Fruit fly (Drosophila melanogaster) whole organism, wandering third instar larva: ENCODE measurements around the gene mRpL2.

Experiments
- CG9705 ChIP-seq: fragments of 200-800 bp; sonication (Bioruptor generic); optimal IDR thresholded peaks from 2 replicates; lab custom pipeline; 2018; ENCODE audit warnings: missing biosample characterization, mild to moderate bottlenecking, missing genetic modification characterization
- Dfd ChIP-seq: fragments of >200 bp; optimal IDR thresholded peaks from 2 replicates; lab custom pipeline; 2017; ENCODE audit warnings: missing biosample characterization, missing genetic modification characterization
- GATAd ChIP-seq: sonication (Bioruptor generic); optimal IDR thresholded peaks from 2 replicates; lab custom pipeline; 2016; ENCODE audit warnings: missing biosample characterization, missing genetic modification characterization
- HLH106 ChIP-seq: fragments of 200-800 bp; optimal IDR thresholded peaks from 3 replicates; lab custom pipeline; 2019; ENCODE audit warnings: missing biosample characterization, mild to moderate bottlenecking, missing genetic modification characterization, moderate library complexity
- Hr78 ChIP-seq: fragments of >200 bp; optimal IDR thresholded peaks from 2 replicates; lab custom pipeline; 2017; ENCODE audit warnings: missing biosample characterization, missing genetic modification characterization
- Hr83 ChIP-seq: fragments of 200-300 bp; sonication (Bioruptor generic); optimal IDR thresholded peaks from 2 replicates; lab custom pipeline; 2016; ENCODE audit warnings: missing biosample characterization, mild to moderate bottlenecking, missing genetic modification characterization, moderate library complexity; ENCODE audit not compliant: poor library complexity, severe bottlenecking
- Jra ChIP-seq: sonication (Bioruptor generic); optimal IDR thresholded peaks from 2 replicates; lab custom pipeline; 2016; ENCODE audit warnings: missing biosample characterization, missing genetic modification characterization
- Mio ChIP-seq: sonication (Bioruptor generic); optimal IDR thresholded peaks from 2 replicates; lab custom pipeline; 2016; ENCODE audit warnings: missing biosample characterization, missing genetic modification characterization
- Myc ChIP-seq: fragments of >200 bp; optimal IDR thresholded peaks from 2 replicates; lab custom pipeline; 2017
- N ChIP-seq: fragments of >200 bp; optimal IDR thresholded peaks from 2 replicates; lab custom pipeline; 2018; ENCODE audit warnings: missing biosample characterization, missing external identifiers, missing genetic modification characterization
- OdsH ChIP-seq: fragments of 200-800 bp; sonication (Bioruptor generic); optimal IDR thresholded peaks from 2 replicates; lab custom pipeline; 2016; ENCODE audit warnings: missing biosample characterization, mild to moderate bottlenecking, missing genetic modification characterization
- Sp1 ChIP-seq: fragments of 200-800 bp; sonication (Bioruptor generic); optimal IDR thresholded peaks from 3 replicates; lab custom pipeline; 2019; ENCODE audit warnings: missing biosample characterization, mild to moderate bottlenecking, missing genetic modification characterization, moderate library complexity
- Vsx2 ChIP-seq: fragments of 200-300, 225-300 bp; sonication (Bioruptor generic); optimal IDR thresholded peaks from 2 replicates; lab custom pipeline; 2018; ENCODE audit warnings: missing biosample characterization, missing genetic modification characterization; ENCODE audit not compliant: partially characterized antibody
- br ChIP-seq: fragments of 200-800 bp; sonication (Bioruptor generic); optimal IDR thresholded peaks from 2 replicates; lab custom pipeline; 2016; ENCODE audit warnings: missing biosample characterization, missing genetic modification characterization
- brk ChIP-seq: fragments of 200-800 bp; sonication (Bioruptor generic); optimal IDR thresholded peaks from 2 replicates; lab custom pipeline; 2016; ENCODE audit warnings: missing biosample characterization, mild to moderate bottlenecking, missing genetic modification characterization
- dl ChIP-seq, 2 experiments: fragments of 175-275, 200-275 bp in 1 of 2; fragments of 200-275 bp in 1 of 2; sonication (Bioruptor generic); optimal IDR thresholded peaks; lab custom pipeline; 2018; ENCODE audit warnings: mild to moderate bottlenecking in 2 of 2, missing biosample characterization in 2 of 2, missing genetic modification characterization in 2 of 2, moderate library complexity in 2 of 2; ENCODE audit not compliant: partially characterized antibody in 2 of 2, insufficient read depth in 1 of 2
- dmrt93B ChIP-seq: fragments of 200-800 bp; sonication (Bioruptor generic); optimal IDR thresholded peaks from 2 replicates; lab custom pipeline; 2018; ENCODE audit warnings: missing biosample characterization, mild to moderate bottlenecking, missing genetic modification characterization
- dsf ChIP-seq: sonication (Bioruptor generic); optimal IDR thresholded peaks from 2 replicates; lab custom pipeline; 2016; ENCODE audit warnings: missing biosample characterization, missing genetic modification characterization, borderline replicate concordance
- ey ChIP-seq: fragments of 200-800 bp; sonication (Bioruptor generic); optimal IDR thresholded peaks from 2 replicates; lab custom pipeline; 2016; ENCODE audit warnings: missing biosample characterization, missing genetic modification characterization
- foxo ChIP-seq, 2 experiments: fragments of 200-800 bp; sonication (Bioruptor generic); optimal IDR thresholded peaks; 2 replicates in 1 of 2; 3 replicates in 1 of 2; lab custom pipeline; 2016 to 2017; ENCODE audit warnings: missing biosample characterization in 2 of 2, missing genetic modification characterization in 2 of 2
- fru ChIP-seq: fragments of 200-800 bp; sonication (Bioruptor generic); optimal IDR thresholded peaks from 3 replicates; lab custom pipeline; 2016; ENCODE audit warnings: missing biosample characterization, mild to moderate bottlenecking, missing genetic modification characterization
- h ChIP-seq: fragments of 200-800 bp; sonication (Bioruptor generic); optimal IDR thresholded peaks from 3 replicates; lab custom pipeline; 2016; ENCODE audit warnings: missing biosample characterization, mild to moderate bottlenecking, missing genetic modification characterization
- jim ChIP-seq: fragments of 175-275, 200-325 bp; sonication (Bioruptor generic); optimal IDR thresholded peaks from 2 replicates; lab custom pipeline; 2016; ENCODE audit warnings: missing biosample characterization, mild to moderate bottlenecking, missing genetic modification characterization
- lola ChIP-seq: fragments of >200 bp; optimal IDR thresholded peaks from 2 replicates; lab custom pipeline; 2017; ENCODE audit warnings: missing biosample characterization, missing genetic modification characterization
- pan ChIP-seq: fragments of >200 bp; optimal IDR thresholded peaks from 2 replicates; lab custom pipeline; 2017
- psq ChIP-seq: fragments of 200-800 bp; sonication (Bioruptor generic); optimal IDR thresholded peaks from 3 replicates; lab custom pipeline; 2017; ENCODE audit warnings: missing biosample characterization, mild to moderate bottlenecking, missing genetic modification characterization, moderate library complexity
- rgr ChIP-seq: fragments of 200-800 bp; sonication (Bioruptor generic); optimal IDR thresholded peaks from 3 replicates; lab custom pipeline; 2016; ENCODE audit warnings: missing biosample characterization, mild to moderate bottlenecking, missing genetic modification characterization
- sage ChIP-seq: fragments of 200-800 bp; sonication (Bioruptor generic); optimal IDR thresholded peaks from 2 replicates; lab custom pipeline; 2016; ENCODE audit warnings: missing biosample characterization, mild to moderate bottlenecking, missing genetic modification characterization
- sv ChIP-seq: fragments of 200-800 bp; sonication (Bioruptor generic); optimal IDR thresholded peaks from 3 replicates; lab custom pipeline; 2016; ENCODE audit warnings: missing biosample characterization, missing genetic modification characterization
- tai ChIP-seq: sonication (Bioruptor generic); optimal IDR thresholded peaks from 2 replicates; lab custom pipeline; 2016; ENCODE audit warnings: missing biosample characterization, missing genetic modification characterization
- usp ChIP-seq: fragments of >200 bp; optimal IDR thresholded peaks from 2 replicates; lab custom pipeline; 2017; ENCODE audit warnings: missing biosample characterization, missing genetic modification characterization
- woc ChIP-seq: sonication (Bioruptor generic); optimal IDR thresholded peaks from 2 replicates; lab custom pipeline; 2016; ENCODE audit warnings: missing biosample characterization, mild to moderate bottlenecking, missing genetic modification characterization

mRpL2 gene

DNA sequence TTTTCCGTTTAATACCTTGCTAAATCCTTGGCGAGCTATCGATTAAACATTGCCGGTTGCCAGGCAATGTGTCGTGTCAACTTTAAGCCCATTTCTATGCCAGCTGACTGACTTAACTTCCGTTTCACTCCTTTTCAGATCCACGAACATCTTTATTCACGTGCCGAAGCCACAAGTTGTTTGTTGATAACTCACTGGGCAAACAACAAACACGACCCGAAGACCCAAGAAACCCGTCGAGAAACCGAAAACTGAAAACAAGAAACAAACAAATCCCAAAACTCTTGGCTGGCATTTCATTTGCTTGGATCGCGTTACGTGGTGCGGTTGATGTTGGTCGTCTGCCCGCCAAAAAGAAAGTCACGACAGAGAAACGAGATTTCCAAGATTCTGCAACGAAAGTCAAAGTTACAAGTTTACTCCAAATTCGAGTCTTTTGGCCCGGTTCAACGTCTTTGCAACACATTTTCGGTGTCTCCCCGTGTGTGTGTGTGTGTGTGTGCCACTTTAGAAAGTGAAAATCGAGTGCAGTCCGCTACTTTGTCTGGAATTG lies 30.2 kb downstream of the mRpL2 start, which contains the start of gene CG6216:
Gene CG6216 (minus strand): TSS at position 51 of the 553 bp plus-strand sequence.
- TF ChIP-seq Vsx2 (GFP tag; lab: Kevin White, UChicago) (no peak), lola (GFP tag; lab: Kevin White, UChicago) (no peak), Dfd (no peak), OdsH (no peak)

DNA sequence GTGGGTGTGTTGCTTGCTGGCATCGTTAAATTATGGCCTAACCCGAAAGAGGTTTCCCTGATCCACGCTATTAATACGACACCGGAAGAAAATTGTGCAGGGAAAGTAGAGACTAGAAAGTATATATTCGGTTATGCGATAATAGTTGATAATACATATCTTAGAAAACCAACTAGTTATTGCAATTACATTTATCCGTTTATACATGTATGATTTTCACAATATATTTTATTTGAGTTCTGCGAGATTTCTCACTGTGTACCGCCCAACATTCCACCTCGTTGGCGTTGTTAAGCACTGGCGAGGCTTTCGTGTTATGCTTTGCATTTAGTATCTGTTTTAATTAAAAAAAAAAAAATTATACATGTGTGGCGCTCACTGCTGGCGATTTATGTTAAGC lies 34.7 kb downstream of the mRpL2 start:
- TF ChIP-seq rgr (peak; percentile 26), br (GFP tag; lab: Kevin White, UChicago) (no peak), Jra (GFP tag; lab: Kevin White, UChicago) (no peak), Sp1 (GFP tag; lab: Kevin White, UChicago) (peak; percentile 15), fru (GFP tag; lab: Kevin White, UChicago) (peak; percentile 20), usp (no peak), woc (GFP tag; lab: Kevin White, UChicago) (peak; percentile 10), dmrt93B (GFP tag; lab: Kevin White, UChicago) (no peak), psq (GFP tag; lab: Kevin White, UChicago) (peak; percentile 7), Vsx2 (GFP tag; lab: Kevin White, UChicago) (no peak), OdsH (peak; percentile 4), sage (GFP tag; lab: Kevin White, UChicago) (no peak), ey (GFP tag; lab: Kevin White, UChicago) (peak; percentile 7), h (GFP tag; lab: Kevin White, UChicago) (peak; percentile 47), foxo (GFP tag; optimal IDR thresholded peaks at IDR 0.05; lab: Kevin White, UChicago) (peak in 1 of 2 experiments; percentile 26), Myc (lab: Kevin White, UChicago) (no peak), HLH106 (tag; lab: Kevin White, UChicago) (peak; percentile 18), dsf (GFP tag; lab: Kevin White, UChicago) (no peak), lola (GFP tag; lab: Kevin White, UChicago) (no peak)

DNA sequence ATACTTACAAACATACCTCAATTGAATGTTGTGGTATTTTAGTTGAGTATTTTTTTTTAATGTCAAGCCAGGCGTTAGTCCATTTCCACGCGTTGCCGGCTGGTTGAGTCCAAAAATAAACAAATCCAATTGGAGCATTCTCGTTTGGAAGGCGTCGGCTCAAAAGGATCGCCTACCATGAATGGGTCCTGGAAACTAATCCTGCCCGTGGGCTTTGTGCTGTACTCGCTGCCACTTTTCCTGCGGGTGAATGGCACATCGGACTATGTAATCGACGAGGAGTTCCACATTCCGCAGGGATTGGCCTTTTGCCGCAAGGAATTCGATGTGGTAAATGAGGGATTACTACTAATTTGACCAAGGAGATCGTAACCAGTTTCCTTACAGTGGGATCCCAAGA lies 44.3 kb downstream of the mRpL2 start, which contains the start of gene Alg10:
Gene Alg10 (plus strand): TSS at position 73 of the 400 bp plus-strand sequence.
- TF ChIP-seq dsf (GFP tag; lab: Kevin White, UChicago) (no peak), h (GFP tag; lab: Kevin White, UChicago) (no peak), dl (GFP tag; optimal IDR thresholded peaks at IDR 0.05; lab: Kevin White, UChicago; ENCODE audit: insufficient read depth in 1 of 2, partially characterized antibody in 2 of 2) (no peak), Dfd (no peak), OdsH (no peak), pan (lab: Kevin White, UChicago) (no peak), jim (GFP tag; lab: Kevin White, UChicago) (no peak), usp (no peak), dmrt93B (GFP tag; lab: Kevin White, UChicago) (no peak), psq (GFP tag; lab: Kevin White, UChicago) (no peak), Mio (GFP tag; lab: Kevin White, UChicago) (no peak), tai (GFP tag; lab: Kevin White, UChicago) (no peak), sv (GFP tag; lab: Kevin White, UChicago) (no peak), brk (GFP tag; lab: Kevin White, UChicago) (no peak), woc (GFP tag; lab: Kevin White, UChicago) (no peak), foxo (GFP tag; optimal IDR thresholded peaks at IDR 0.05; lab: Kevin White, UChicago) (no peak), HLH106 (tag; lab: Kevin White, UChicago) (no peak), Vsx2 (GFP tag; lab: Kevin White, UChicago) (no peak)

DNA sequence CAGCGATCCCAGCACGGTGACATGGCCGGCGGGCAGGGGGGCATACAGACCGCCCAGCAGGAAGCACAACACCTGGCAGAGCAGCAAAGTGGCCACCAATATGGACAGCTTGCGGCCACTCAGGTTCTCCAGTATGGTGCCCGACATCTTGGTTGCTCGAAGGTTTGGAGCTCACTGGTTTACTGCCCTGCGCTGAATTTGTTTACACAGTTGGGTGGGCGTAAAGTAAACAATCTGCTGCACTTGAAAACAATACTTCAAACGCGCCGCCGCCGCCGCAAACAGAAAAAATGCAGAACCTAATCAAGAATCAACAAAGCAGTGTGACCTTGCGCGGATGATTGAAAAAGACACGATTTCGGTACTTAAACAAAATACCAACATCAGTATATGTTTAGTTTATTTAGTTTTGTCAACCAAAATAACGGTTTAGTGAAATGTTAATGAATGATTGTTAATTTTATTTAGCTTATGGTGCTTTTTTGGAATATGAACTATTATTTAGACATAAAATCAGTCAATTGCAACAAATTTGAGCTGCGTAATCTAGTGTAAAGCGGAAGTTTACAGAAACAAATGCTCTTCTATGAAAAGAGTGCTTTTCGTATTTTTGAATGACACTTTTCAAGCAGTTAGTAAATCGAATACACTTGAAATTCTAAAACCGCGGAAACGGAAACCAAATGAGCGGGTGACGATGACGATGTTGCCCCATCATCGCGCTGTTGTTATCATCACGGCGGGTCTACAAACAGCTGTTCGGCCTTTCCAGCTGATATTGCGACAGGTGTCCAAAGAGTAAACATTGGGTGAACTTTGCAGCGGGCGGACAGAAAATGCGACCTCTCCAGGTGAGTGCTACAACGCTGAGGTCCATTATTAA lies 48.9 kb downstream of the mRpL2 start, which contains the start of the genes wls and Adck5:
Gene wls (minus strand): TSS at position 327 of the 883 bp plus-strand sequence.
Gene Adck5 (plus strand): TSS at position 519 of the 883 bp plus-strand sequence.
- peak; percentile 82 for TF ChIP-seq rgr
- peak; percentile 9 for TF ChIP-seq psq (GFP tag; lab: Kevin White, UChicago)
- peak; percentile 72 for TF ChIP-seq h (GFP tag; lab: Kevin White, UChicago)
- no peak for TF ChIP-seq Jra (GFP tag; lab: Kevin White, UChicago)
- peak; percentile 57 for TF ChIP-seq Sp1 (GFP tag; lab: Kevin White, UChicago)
- TF ChIP-seq Hr78: no peak
- no peak for TF ChIP-seq N (GFP tag; lab: Kevin White, UChicago)
- peak; percentile 74 for TF ChIP-seq dmrt93B (GFP tag; lab: Kevin White, UChicago)
- TF ChIP-seq br (GFP tag; lab: Kevin White, UChicago): peak; percentile 80
- TF ChIP-seq ey (GFP tag; lab: Kevin White, UChicago): peak; percentile 15
- TF ChIP-seq HLH106 (tag; lab: Kevin White, UChicago): peak; percentile 45
- TF ChIP-seq fru (GFP tag; lab: Kevin White, UChicago): peak; percentile 63
- peak; percentile 64 for TF ChIP-seq OdsH
- peak in 1 of 2 experiments; percentile 30 for TF ChIP-seq foxo (GFP tag; optimal IDR thresholded peaks at IDR 0.05; lab: Kevin White, UChicago)
- peak; percentile 56 for TF ChIP-seq CG9705
- no peak for TF ChIP-seq GATAd (GFP tag; lab: Kevin White, UChicago)
- TF ChIP-seq Hr83: peak; percentile 87
